Worm (Caenorhabditis elegans) whole organism, mixed stage, embryonic: ENCODE results near the gene srbc-54.

Experiments
- ceh-83 ChIP-seq: fragments of 200-800 bp; sonication (Bioruptor generic); optimal IDR thresholded peaks from 2 replicates; lab custom pipeline; 2018; ENCODE audit warnings: mild to moderate bottlenecking, missing genetic modification characterization, missing compliant biosample characterization
- nhr-237 ChIP-seq: fragments of 150-350 bp; optimal IDR thresholded peaks from 2 replicates; lab custom pipeline; 2014; ENCODE audit warnings: missing biosample characterization, missing genetic modification characterization

DNA sequence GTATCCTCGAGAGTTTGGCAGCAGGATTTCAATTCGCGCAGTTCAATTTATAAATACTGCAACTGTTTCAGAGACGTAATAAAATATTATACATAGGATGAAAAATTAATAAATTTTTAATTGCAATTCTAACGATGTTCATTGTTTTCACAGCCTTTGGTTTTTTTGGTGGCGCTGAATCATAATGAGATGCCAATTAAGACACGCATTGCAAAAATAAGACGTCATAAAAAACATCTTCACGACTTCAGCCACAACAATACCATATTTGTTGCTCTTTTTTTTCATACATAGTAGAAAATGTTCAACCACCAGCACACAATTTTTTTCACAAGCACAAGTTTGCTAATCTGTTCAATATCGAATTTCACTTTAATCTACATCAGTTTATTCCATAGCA, 38.8 kb upstream of the srbc-54 start, which contains the start of gene str-56:
- no peak for TF ChIP-seq nhr-237 (tag; lab: Kevin White, UChicago)
- no peak for TF ChIP-seq ceh-83 (GFP tag; lab: Kevin White, UChicago)
